Worm (Caenorhabditis elegans): Measurements from ENCODE around the gene F43C11.3.

DNA sequence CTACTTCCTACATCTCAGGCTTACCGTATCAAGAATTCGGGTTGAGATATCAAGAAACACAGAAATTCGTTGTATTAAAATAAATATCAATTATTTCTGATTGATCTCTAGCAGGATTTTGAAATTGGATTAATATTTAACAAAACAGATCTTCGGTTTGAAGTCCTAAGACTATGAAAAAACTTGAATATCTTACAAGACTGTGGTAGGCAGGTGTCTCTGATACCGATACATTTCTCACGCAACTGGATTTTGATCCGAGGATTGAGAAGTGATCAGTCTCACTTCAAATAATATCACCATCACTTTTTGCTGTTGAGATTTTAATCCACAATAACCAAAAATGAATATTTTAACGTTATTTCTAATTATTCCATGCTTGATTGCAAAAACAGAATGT lies 6.4 kb upstream of the F43C11.3 start, which contains the start of gene F43C11.4:
- TF ChIP-seq mdl-1 (tag; optimal IDR thresholded peaks at IDR 0.05) (no peak), lin-1 (GFP tag; IDR thresholded peaks at IDR 0.05) (no peak), mep-1 (tag; optimal IDR thresholded peaks at IDR 0.05) (no peak)

Measured in whole organism, L4 larva.